Fruit fly (Drosophila melanogaster) whole organism, embryonic: ENCODE measurements around the gene Appl.

Experiments used
- Bdp1 ChIP-seq: fragments of 200-800 bp; sonication (Bioruptor generic); optimal IDR thresholded peaks from 3 replicates; lab custom pipeline; 2016; ENCODE audit warnings: missing biosample characterization, missing genetic modification characterization
- Blimp-1 ChIP-seq: fragments of 200-800 bp; sonication (Bioruptor generic); optimal IDR thresholded peaks from 3 replicates; lab custom pipeline; 2018; ENCODE audit warnings: missing biosample characterization, missing genetic modification characterization, mild to moderate bottlenecking, moderate library complexity, missing genetic modification reagents
- CG10366 ChIP-seq: fragments of 200-800 bp; sonication (Bioruptor generic); IDR thresholded peaks from 2 replicates; pipeline ENCODE4 v1.3.6; 2022; ENCODE audit warnings: missing biosample characterization, missing genetic modification characterization
- CG10565 ChIP-seq: fragments of 200-800 bp; sonication (Bioruptor generic); optimal IDR thresholded peaks from 3 replicates; lab custom pipeline; 2016; ENCODE audit warnings: missing biosample characterization, mild to moderate bottlenecking, missing genetic modification characterization
- CG11398 ChIP-seq: fragments of 200-800 bp; sonication (Bioruptor generic); optimal IDR thresholded peaks from 2 replicates; lab custom pipeline; 2016; ENCODE audit warnings: missing biosample characterization, missing genetic modification characterization
- CG11560 ChIP-seq: fragments of 200-800 bp; sonication (Bioruptor generic); IDR thresholded peaks from 3 replicates; pipeline ENCODE4 v1.3.6; 2022; ENCODE audit warnings: missing biosample characterization, missing genetic modification characterization
- CG12744 ChIP-seq: fragments of 200-800 bp; sonication (Bioruptor generic); optimal IDR thresholded peaks from 2 replicates; lab custom pipeline; 2016; ENCODE audit warnings: missing biosample characterization, missing genetic modification characterization
- CG14710 ChIP-seq: fragments of 200-800 bp; sonication (Bioruptor generic); optimal IDR thresholded peaks from 3 replicates; lab custom pipeline; 2019; ENCODE audit warnings: missing biosample characterization, mild to moderate bottlenecking, missing genetic modification characterization, moderate library complexity
- CG15479 ChIP-seq: fragments of 200-800 bp; sonication (Bioruptor generic); optimal IDR thresholded peaks from 3 replicates; lab custom pipeline; 2019; ENCODE audit warnings: missing biosample characterization, mild to moderate bottlenecking, missing genetic modification characterization, moderate library complexity
- CG15696 ChIP-seq: fragments of 200-800 bp; sonication (Bioruptor generic); optimal IDR thresholded peaks from 2 replicates; lab custom pipeline; 2019; ENCODE audit warnings: missing biosample characterization, mild to moderate bottlenecking, missing genetic modification characterization, moderate library complexity
- CG17186 ChIP-seq: fragments of 200-800 bp; sonication (Bioruptor generic); optimal IDR thresholded peaks from 3 replicates; lab custom pipeline; 2017; ENCODE audit warnings: missing biosample characterization, missing genetic modification reagents, missing genetic modification characterization
- CG17912 ChIP-seq: fragments of 200-800 bp; sonication (Bioruptor generic); optimal IDR thresholded peaks from 2 replicates; lab custom pipeline; 2018; ENCODE audit warnings: missing biosample characterization, mild to moderate bottlenecking, missing genetic modification characterization
- CG18599 ChIP-seq: fragments of 200-800 bp; sonication (Bioruptor generic); optimal IDR thresholded peaks from 3 replicates; lab custom pipeline; 2017; ENCODE audit warnings: missing biosample characterization, missing genetic modification characterization, mild to moderate bottlenecking, moderate library complexity, missing genetic modification reagents
- CG2129 ChIP-seq: fragments of 200-800 bp; sonication (Bioruptor generic); IDR thresholded peaks from 2 replicates; pipeline ENCODE4 v1.3.6; 2022; ENCODE audit warnings: missing biosample characterization, missing genetic modification characterization; ENCODE audit not compliant: partially characterized antibody
- CG2199 ChIP-seq: fragments of 200-800 bp; sonication (Bioruptor generic); IDR thresholded peaks from 3 replicates; pipeline ENCODE4 v1.3.6; 2022; ENCODE audit warnings: missing biosample characterization, missing genetic modification characterization
- CG32532 ChIP-seq: fragments of 200-800 bp; sonication (Bioruptor generic); IDR thresholded peaks from 2 replicates; pipeline ENCODE4 v1.3.6; 2022; ENCODE audit warnings: missing biosample characterization, missing genetic modification characterization
- CG32772 ChIP-seq: fragments of 200-800 bp; sonication (Bioruptor generic); IDR thresholded peaks from 2 replicates; pipeline ENCODE4 v1.3.6; 2022; ENCODE audit warnings: missing biosample characterization, missing genetic modification characterization
- CG6791 ChIP-seq: fragments of 200-800 bp; sonication (Bioruptor generic); IDR thresholded peaks from 3 replicates; pipeline ENCODE4 v1.3.6; 2022; ENCODE audit warnings: missing biosample characterization, missing genetic modification characterization; ENCODE audit not compliant: partially characterized antibody
- CG6854 ChIP-seq: fragments of 200-800 bp; sonication (Bioruptor generic); optimal IDR thresholded peaks from 3 replicates; lab custom pipeline; 2017; ENCODE audit warnings: missing biosample characterization, mild to moderate bottlenecking, missing genetic modification characterization
- CG8359 ChIP-seq: fragments of 200-800 bp; sonication (Bioruptor generic); optimal IDR thresholded peaks from 2 replicates; lab custom pipeline; 2017; ENCODE audit warnings: missing biosample characterization, mild to moderate bottlenecking, missing genetic modification characterization, borderline replicate concordance
- CG9437 ChIP-seq: fragments of 200-800 bp; sonication (Bioruptor generic); optimal IDR thresholded peaks from 2 replicates; lab custom pipeline; 2018; ENCODE audit warnings: missing biosample characterization, mild to moderate bottlenecking, missing genetic modification characterization
- CHES-1-like ChIP-seq: fragments of 200-800 bp; sonication (Bioruptor generic); optimal IDR thresholded peaks from 2 replicates; lab custom pipeline; 2016; ENCODE audit warnings: missing biosample characterization, missing genetic modification characterization
- CTCF ChIP-seq: fragments of 200-800 bp; sonication (Bioruptor generic); optimal IDR thresholded peaks from 2 replicates; lab custom pipeline; 2017; ENCODE audit warnings: missing biosample characterization, mild to moderate bottlenecking, missing genetic modification characterization, moderate library complexity
- Hey ChIP-seq: fragments of 200-800 bp; sonication (Bioruptor generic); optimal IDR thresholded peaks from 3 replicates; lab custom pipeline; 2018; ENCODE audit warnings: missing biosample characterization, mild to moderate bottlenecking, missing genetic modification characterization
- HmgD ChIP-seq: fragments of 200-800 bp; sonication (Bioruptor generic); optimal IDR thresholded peaks from 3 replicates; lab custom pipeline; 2016; ENCODE audit warnings: missing biosample characterization, missing genetic modification characterization
- Hr39 ChIP-seq: fragments of >200 bp; optimal IDR thresholded peaks from 2 replicates; lab custom pipeline; 2017
- Myb ChIP-seq: fragments of 200-800 bp; sonication (Bioruptor generic); optimal IDR thresholded peaks from 2 replicates; lab custom pipeline; 2016; ENCODE audit warnings: missing biosample characterization, missing genetic modification characterization
- Opbp ChIP-seq: fragments of 200-800 bp; sonication (Bioruptor generic); IDR thresholded peaks from 3 replicates; pipeline ENCODE4 v1.3.6; 2022; ENCODE audit warnings: missing biosample characterization, missing genetic modification characterization; ENCODE audit not compliant: partially characterized antibody
- Pdp1 ChIP-seq, 2 experiments: fragments of 200-800 bp; sonication (Bioruptor generic); optimal IDR thresholded peaks; 3 replicates each; lab custom pipeline; 2016; ENCODE audit warnings: missing biosample characterization in 2 of 2, missing genetic modification characterization in 2 of 2, mild to moderate bottlenecking in 1 of 2, moderate library complexity in 1 of 2
- Stat92E ChIP-seq, 3 experiments: fragments of >200 bp in 2 of 3; fragments of 200-800 bp in 1 of 3; sonication (Bioruptor generic) in 1 of 3; optimal IDR thresholded peaks; 2 replicates each; lab custom pipeline; 2017 to 2019; ENCODE audit warnings: missing biosample characterization in 3 of 3, missing genetic modification characterization in 3 of 3, mild to moderate bottlenecking in 1 of 3, moderate library complexity in 1 of 3
- Tbp ChIP-seq: fragments of >200 bp; optimal IDR thresholded peaks from 2 replicates; lab custom pipeline; 2018; ENCODE audit warnings: missing biosample characterization, missing genetic modification characterization
- al ChIP-seq: fragments of 200-800 bp; sonication (Bioruptor generic); IDR thresholded peaks from 2 replicates; pipeline ENCODE4 v1.3.6; 2022; ENCODE audit warnings: missing biosample characterization, missing genetic modification characterization
- ash1 ChIP-seq: fragments of 200-800 bp; sonication (Bioruptor generic); optimal IDR thresholded peaks from 2 replicates; lab custom pipeline; 2018; ENCODE audit warnings: missing biosample characterization, mild to moderate bottlenecking, missing genetic modification characterization
- cad ChIP-seq: fragments of >200 bp; optimal IDR thresholded peaks from 2 replicates; lab custom pipeline; 2017; ENCODE audit warnings: missing biosample characterization, missing genetic modification characterization
- chn ChIP-seq: fragments of 200-800 bp; sonication (Bioruptor generic); optimal IDR thresholded peaks from 2 replicates; lab custom pipeline; 2016; ENCODE audit warnings: missing biosample characterization, missing genetic modification characterization
- exex ChIP-seq: fragments of 200-800 bp; sonication (Bioruptor generic); optimal IDR thresholded peaks from 4 replicates; lab custom pipeline; 2018; ENCODE audit warnings: missing biosample characterization, mild to moderate bottlenecking, missing genetic modification characterization, moderate library complexity
- gfzf ChIP-seq: fragments of 200-800 bp; sonication (Bioruptor generic); optimal IDR thresholded peaks from 2 replicates; lab custom pipeline; 2016; ENCODE audit warnings: missing biosample characterization, mild to moderate bottlenecking, missing genetic modification characterization, moderate library complexity
- kah ChIP-seq: fragments of 200-800 bp; sonication (Bioruptor generic); optimal IDR thresholded peaks from 2 replicates; lab custom pipeline; 2018; ENCODE audit warnings: missing biosample characterization, mild to moderate bottlenecking, missing genetic modification characterization
- ken ChIP-seq: fragments of 200-800 bp; sonication (Bioruptor generic); IDR thresholded peaks from 3 replicates; pipeline ENCODE4 v1.3.6; 2022; ENCODE audit warnings: missing biosample characterization, missing genetic modification characterization
- knrl ChIP-seq: fragments of 200-800 bp; sonication (Bioruptor generic); IDR thresholded peaks from 3 replicates; pipeline ENCODE4 v1.3.6; 2022; ENCODE audit warnings: missing biosample characterization, missing genetic modification characterization; ENCODE audit not compliant: partially characterized antibody
- lilli ChIP-seq: fragments of 200-800 bp; sonication (Bioruptor generic); optimal IDR thresholded peaks from 3 replicates; lab custom pipeline; 2016; ENCODE audit warnings: missing biosample characterization, missing genetic modification characterization
- mld ChIP-seq: fragments of 200-800 bp; sonication (Bioruptor generic); IDR thresholded peaks from 3 replicates; pipeline ENCODE4 v1.3.6; 2022; ENCODE audit warnings: missing biosample characterization, missing genetic modification characterization; ENCODE audit not compliant: partially characterized antibody
- nmo ChIP-seq: fragments of 200-800 bp; sonication (Bioruptor generic); optimal IDR thresholded peaks from 2 replicates; lab custom pipeline; 2018; ENCODE audit warnings: missing biosample characterization, mild to moderate bottlenecking, missing genetic modification characterization, moderate library complexity
- pan ChIP-seq, 4 experiments: fragments of >200 bp in 3 of 4; fragments of 200-800 bp in 1 of 4; sonication (Bioruptor generic) in 1 of 4; optimal IDR thresholded peaks in 3 of 4; IDR thresholded peaks in 1 of 4; 2 replicates each; pipeline versions ENCODE4 v1.3.6 to Lab custom; 2017 to 2022; ENCODE audit warnings: missing biosample characterization in 2 of 4, missing genetic modification characterization in 2 of 4, mixed read lengths in 1 of 4
- prd ChIP-seq, 3 experiments: fragments of >200 bp in 2 of 3; fragments of 200-800 bp in 1 of 3; sonication (Bioruptor generic) in 1 of 3; optimal IDR thresholded peaks in 2 of 3; IDR thresholded peaks in 1 of 3; 2 replicates in 2 of 3; 3 replicates in 1 of 3; pipeline versions ENCODE4 v1.3.6 to Lab custom; 2017 to 2022; ENCODE audit warnings: missing biosample characterization in 1 of 3, missing genetic modification characterization in 1 of 3
- sens ChIP-seq: fragments of 200-800 bp; sonication (Bioruptor generic); peaks from one replicate; lab custom pipeline; 2016; ENCODE audit warnings: missing biosample characterization, missing genetic modification characterization
- sima ChIP-seq: fragments of 200-800 bp; sonication (Bioruptor generic); optimal IDR thresholded peaks from 2 replicates; lab custom pipeline; 2016; ENCODE audit warnings: missing biosample characterization, missing genetic modification characterization
- sisA ChIP-seq: fragments of 200-800 bp; sonication (Bioruptor generic); IDR thresholded peaks from 2 replicates; pipeline ENCODE4 v1.3.6; 2022; ENCODE audit warnings: missing biosample characterization, missing genetic modification characterization
- trem ChIP-seq: fragments of 200-800 bp; optimal IDR thresholded peaks from 3 replicates; lab custom pipeline; 2019; ENCODE audit warnings: missing biosample characterization, mild to moderate bottlenecking, missing genetic modification characterization, moderate library complexity
- tup ChIP-seq: fragments of 200-800 bp; sonication (Bioruptor generic); optimal IDR thresholded peaks from 2 replicates; lab custom pipeline; 2016; ENCODE audit warnings: missing biosample characterization, mild to moderate bottlenecking, missing genetic modification characterization, moderate library complexity

The Appl gene

dm6 chrX:617477-617795 is 87.1 kb downstream of the Appl start (continued):
- TF ChIP-seq mld (GFP tag; lab: Robert Waterston, UW) = peak; percentile 57; the same call in 1 of the 3 replicates
- TF ChIP-seq CG9437 (GFP tag; lab: Kevin White, UChicago) = no peak
- TF ChIP-seq trem (tag; lab: Kevin White, UChicago) = peak; percentile 14
- TF ChIP-seq chn (GFP tag; lab: Kevin White, UChicago) = peak; percentile 1
- TF ChIP-seq CHES-1-like (GFP tag; lab: Kevin White, UChicago) = no peak
- peak; percentile 44 for TF ChIP-seq Myb (GFP tag; lab: Kevin White, UChicago)
- TF ChIP-seq ash1 = no peak
- TF ChIP-seq CG11398 (GFP tag; lab: Kevin White, UChicago) = no peak
- 0 out of 2 replicates have a peak, but pooled peaks have one; percentile 6 for TF ChIP-seq CG32532 (GFP tag; lab: Robert Waterston, UW)
- peak; percentile 37 for TF ChIP-seq gfzf (GFP tag; lab: Kevin White, UChicago)
- TF ChIP-seq sima (GFP tag; lab: Kevin White, UChicago) = no peak
- TF ChIP-seq CG2129 = peak; percentile 33; the same call in 1 of the 2 replicates
- no peak for TF ChIP-seq Blimp-1
- no peak for TF ChIP-seq CG17912 (GFP tag; lab: Kevin White, UChicago)
- peak; percentile 19 for TF ChIP-seq HmgD (GFP tag; lab: Kevin White, UChicago)
- no peak for TF ChIP-seq CG15479
- TF ChIP-seq tup (GFP tag; lab: Kevin White, UChicago) = no peak
- TF ChIP-seq CG18599 (GFP tag; lab: Kevin White, UChicago) = no peak
- peak; percentile 87 for TF ChIP-seq Opbp (GFP tag; lab: Robert Waterston, UW)
- TF ChIP-seq CG17186 (GFP tag; lab: Kevin White, UChicago) = peak; percentile 93
- TF ChIP-seq CG14710 (tag; lab: Kevin White, UChicago) = peak; percentile 19
- TF ChIP-seq lilli (GFP tag; lab: Kevin White, UChicago) = peak; percentile 42
- no peak for TF ChIP-seq exex (tag; lab: Kevin White, UChicago)
- no peak for TF ChIP-seq CG32772
- TF ChIP-seq knrl = peak; percentile 72
- no peak for TF ChIP-seq Hey (tag; lab: Kevin White, UChicago)
- no peak for TF ChIP-seq al (GFP tag; lab: Robert Waterston, UW)
- TF ChIP-seq cad (GFP tag; lab: Kevin White, UChicago) = no peak
- TF ChIP-seq kah (GFP tag; lab: Kevin White, UChicago) = peak; percentile 88
- no peak for TF ChIP-seq prd (optimal IDR thresholded peaks at IDR 0.05; lab: Kevin White, UChicago)
- 0 out of 3 replicates have a peak, but pooled peaks have one; percentile 27 for TF ChIP-seq prd (GFP tag; IDR thresholded peaks at IDR 0.05; lab: Robert Waterston, UW)
- TF ChIP-seq CG10366 = no peak
- TF ChIP-seq nmo (GFP tag; lab: Kevin White, UChicago) = no peak
- peak in 1 of 3 experiments; percentile 2 for TF ChIP-seq Stat92E (GFP tag; optimal IDR thresholded peaks at IDR 0.05; lab: Kevin White, UChicago)
- TF ChIP-seq CG12744 = no peak
- no peak for TF ChIP-seq CG8359
- TF ChIP-seq sisA (GFP tag; lab: Robert Waterston, UW) = no peak
- no peak for TF ChIP-seq Bdp1 (GFP tag; lab: Kevin White, UChicago)
- TF ChIP-seq CG2199 = peak; percentile 26; the same call in 1 of the 3 replicates
- TF ChIP-seq CG6791 (GFP tag; lab: Robert Waterston, UW) = peak; percentile 83
- 0 out of 3 replicates have a peak, but pooled peaks have one; percentile 16 for TF ChIP-seq ken (GFP tag; lab: Robert Waterston, UW)
- no peak for TF ChIP-seq CG15696 (tag; lab: Kevin White, UChicago)
- TF ChIP-seq Hr39 (lab: Kevin White, UChicago) = no peak
- TF ChIP-seq CG6854 (GFP tag; lab: Kevin White, UChicago) = no peak
- TF ChIP-seq Pdp1 (GFP tag; optimal IDR thresholded peaks at IDR 0.05; lab: Kevin White, UChicago) = peak in 1 of 2 experiments; percentile 17
- peak; percentile 58 for TF ChIP-seq sens (GFP tag; lab: Kevin White, UChicago)
- peak; percentile 52 for TF ChIP-seq CTCF (GFP tag; lab: Kevin White, UChicago)
- TF ChIP-seq Tbp (GFP tag; lab: Kevin White, UChicago) = no peak
- no peak for TF ChIP-seq pan (optimal IDR thresholded peaks at IDR 0.05; lab: Kevin White, UChicago)
- no peak for TF ChIP-seq pan (GFP tag; optimal IDR thresholded peaks at IDR 0.05 in 1 of 2, IDR thresholded peaks at IDR 0.05 in 1 of 2)
- TF ChIP-seq CG10565 (GFP tag; lab: Kevin White, UChicago) = no peak
- TF ChIP-seq CG11560 (tag; lab: Robert Waterston, UW) = peak; percentile 41; the same call in 1 of the 3 replicates
